Fruit fly (Drosophila melanogaster) whole organism, prepupa: Measurements from ENCODE around the gene TTLL6B.

Experiments used
- Blimp-1 ChIP-seq: fragments of 200-800 bp; sonication (Bioruptor generic); optimal IDR thresholded peaks from 3 replicates; lab custom pipeline; 2017; ENCODE audit warnings: missing biosample characterization, missing genetic modification characterization, mild to moderate bottlenecking, moderate library complexity, missing genetic modification reagents
- CG10669 ChIP-seq: fragments of 200-800 bp; sonication (Bioruptor generic); optimal IDR thresholded peaks from 3 replicates; lab custom pipeline; 2018; ENCODE audit warnings: missing biosample characterization, mild to moderate bottlenecking, missing genetic modification characterization, moderate library complexity
- CG11294 ChIP-seq: fragments of 200-800 bp; sonication (Bioruptor generic); IDR thresholded peaks from 2 replicates; pipeline ENCODE4 v1.3.6; 2022; ENCODE audit warnings: missing biosample characterization, missing genetic modification characterization
- CG11762 ChIP-seq: fragments of 200-800 bp; sonication (Bioruptor generic); optimal IDR thresholded peaks from 3 replicates; lab custom pipeline; 2016; ENCODE audit warnings: missing biosample characterization, missing genetic modification characterization; ENCODE audit not compliant: insufficient read depth
- CG15336 ChIP-seq: fragments of 200-800 bp; sonication (Bioruptor generic); IDR thresholded peaks from 2 replicates; pipeline ENCODE4 v1.3.6; 2022; ENCODE audit warnings: missing biosample characterization, missing genetic modification characterization
- CG16779 ChIP-seq: fragments of 200-800 bp; sonication (Bioruptor generic); optimal IDR thresholded peaks from 3 replicates; lab custom pipeline; 2017; ENCODE audit warnings: missing biosample characterization, mild to moderate bottlenecking, missing genetic modification characterization
- CG3032 ChIP-seq: fragments of 200-800 bp; optimal IDR thresholded peaks from 2 replicates; lab custom pipeline; 2019; ENCODE audit warnings: missing biosample characterization, mild to moderate bottlenecking, missing genetic modification characterization, moderate library complexity
- CG31627 ChIP-seq: fragments of 200-800 bp; sonication (Bioruptor generic); optimal IDR thresholded peaks from 3 replicates; lab custom pipeline; 2016; ENCODE audit warnings: missing biosample characterization, missing genetic modification characterization
- CG34406 ChIP-seq: fragments of 200-800 bp; sonication (Bioruptor generic); optimal IDR thresholded peaks from 3 replicates; lab custom pipeline; 2016; ENCODE audit warnings: missing biosample characterization, missing genetic modification characterization
- CG3919 ChIP-seq: fragments of 200-800 bp; sonication (Bioruptor generic); optimal IDR thresholded peaks from 3 replicates; lab custom pipeline; 2016; ENCODE audit warnings: missing biosample characterization, missing genetic modification characterization
- CG4318 ChIP-seq: fragments of 200-800 bp; sonication (Bioruptor generic); optimal IDR thresholded peaks from 3 replicates; lab custom pipeline; 2017; ENCODE audit warnings: missing biosample characterization, mild to moderate bottlenecking, missing genetic modification characterization
- CG6163 ChIP-seq: fragments of 200-800 bp; sonication (Bioruptor generic); IDR thresholded peaks from 3 replicates; pipeline ENCODE4 v1.3.6; 2022; ENCODE audit warnings: missing biosample characterization, missing genetic modification characterization
- CG6276 ChIP-seq: fragments of 200-800 bp; sonication (Bioruptor generic); optimal IDR thresholded peaks from 2 replicates; lab custom pipeline; 2017; ENCODE audit warnings: missing biosample characterization, mild to moderate bottlenecking, missing genetic modification characterization
- CG6792 ChIP-seq: fragments of 200-800 bp; sonication (Bioruptor generic); optimal IDR thresholded peaks from 3 replicates; lab custom pipeline; 2016; ENCODE audit warnings: missing biosample characterization, missing genetic modification characterization
- CG6808 ChIP-seq: fragments of 200-800 bp; sonication (Bioruptor generic); optimal IDR thresholded peaks from 3 replicates; lab custom pipeline; 2017; ENCODE audit warnings: missing biosample characterization, missing genetic modification characterization, mild to moderate bottlenecking, moderate library complexity, missing genetic modification reagents
- CG6854 ChIP-seq: fragments of 200-800 bp; sonication (Bioruptor generic); optimal IDR thresholded peaks from 2 replicates; lab custom pipeline; 2017; ENCODE audit warnings: missing biosample characterization, mild to moderate bottlenecking, missing genetic modification characterization
- CG7368 ChIP-seq: fragments of 200-800 bp; sonication (Bioruptor generic); optimal IDR thresholded peaks from 3 replicates; lab custom pipeline; 2016; ENCODE audit warnings: missing biosample characterization, missing genetic modification characterization
- CG8119 ChIP-seq: fragments of 200-800 bp; sonication (Bioruptor generic); IDR thresholded peaks from 3 replicates; pipeline ENCODE4 v1.3.6; 2022; ENCODE audit warnings: missing biosample characterization, missing genetic modification characterization
- CG8319 ChIP-seq: fragments of 200-800 bp; sonication (Bioruptor generic); optimal IDR thresholded peaks from 3 replicates; lab custom pipeline; 2016; ENCODE audit warnings: missing biosample characterization, missing genetic modification characterization
- CG8632 ChIP-seq: fragments of 200-800 bp; sonication (Bioruptor generic); optimal IDR thresholded peaks from 3 replicates; lab custom pipeline; 2016; ENCODE audit warnings: missing biosample characterization, missing genetic modification characterization
- Eip75B ChIP-seq: fragments of 200-800 bp; sonication (Bioruptor generic); optimal IDR thresholded peaks from 3 replicates; lab custom pipeline; 2016; ENCODE audit warnings: missing biosample characterization, missing genetic modification characterization
- Eip78C ChIP-seq: fragments of 200-800 bp; sonication (Bioruptor generic); peaks from one replicate; lab custom pipeline; 2016; ENCODE audit warnings: missing biosample characterization, missing genetic modification characterization
- Eip93F ChIP-seq: fragments of 200-800 bp; sonication (Bioruptor generic); optimal IDR thresholded peaks from 2 replicates; lab custom pipeline; 2016; ENCODE audit warnings: missing biosample characterization, mild to moderate bottlenecking, missing genetic modification characterization
- Ets21C ChIP-seq: fragments of 200-800 bp; sonication (Bioruptor generic); optimal IDR thresholded peaks from 3 replicates; lab custom pipeline; 2016; ENCODE audit warnings: missing biosample characterization, missing genetic modification characterization
- Ets96B ChIP-seq: fragments of 200-800 bp; optimal IDR thresholded peaks from 2 replicates; lab custom pipeline; 2019; ENCODE audit warnings: missing biosample characterization, mild to moderate bottlenecking, missing genetic modification characterization, moderate library complexity
- Gug ChIP-seq: fragments of 200-800 bp; sonication (Bioruptor generic); IDR thresholded peaks from 2 replicates; pipeline ENCODE4 v1.3.6; 2022; ENCODE audit warnings: missing biosample characterization, missing genetic modification characterization
- Hr38 ChIP-seq: sonication (Bioruptor generic); optimal IDR thresholded peaks from 2 replicates; lab custom pipeline; 2016; ENCODE audit warnings: missing biosample characterization, missing genetic modification characterization
- Hr39 ChIP-seq: fragments of 200-800 bp; sonication (Bioruptor generic); optimal IDR thresholded peaks from 2 replicates; lab custom pipeline; 2016; ENCODE audit warnings: missing biosample characterization, missing genetic modification characterization
- Hr4 ChIP-seq: fragments of 200-800 bp; sonication (Bioruptor generic); optimal IDR thresholded peaks from 3 replicates; lab custom pipeline; 2016; ENCODE audit warnings: missing biosample characterization, missing genetic modification characterization
- Lpt ChIP-seq: fragments of 200-800 bp; sonication (Bioruptor generic); optimal IDR thresholded peaks from 3 replicates; lab custom pipeline; 2016; ENCODE audit warnings: missing biosample characterization, missing genetic modification characterization
- Met ChIP-seq: fragments of 200-800 bp; sonication (Bioruptor generic); optimal IDR thresholded peaks from 3 replicates; lab custom pipeline; 2016; ENCODE audit warnings: missing biosample characterization, missing genetic modification characterization
- OdsH ChIP-seq: fragments of 200-800 bp; sonication (Bioruptor generic); optimal IDR thresholded peaks from 3 replicates; lab custom pipeline; 2016; ENCODE audit warnings: missing biosample characterization, missing genetic modification characterization
- Smox ChIP-seq: fragments of 200-800 bp; sonication (Bioruptor generic); optimal IDR thresholded peaks from 3 replicates; lab custom pipeline; 2016; ENCODE audit warnings: missing biosample characterization, missing genetic modification characterization
- Sox102F ChIP-seq: fragments of 200-800 bp; sonication (Bioruptor generic); optimal IDR thresholded peaks from 2 replicates; lab custom pipeline; 2016; ENCODE audit warnings: missing biosample characterization, mild to moderate bottlenecking, missing genetic modification characterization
- Sox14 ChIP-seq: fragments of 200-800 bp; sonication (Bioruptor generic); optimal IDR thresholded peaks from 3 replicates; lab custom pipeline; 2016; ENCODE audit warnings: missing biosample characterization, missing genetic modification characterization
- achi ChIP-seq: fragments of 200-800 bp; sonication (Bioruptor generic); optimal IDR thresholded peaks from 3 replicates; lab custom pipeline; 2016; ENCODE audit warnings: missing biosample characterization, missing genetic modification characterization
- acj6 ChIP-seq: fragments of 200-800 bp; sonication (Bioruptor generic); optimal IDR thresholded peaks from 3 replicates; lab custom pipeline; 2016; ENCODE audit warnings: missing biosample characterization, missing genetic modification characterization
- cyc ChIP-seq: fragments of 200-800 bp; sonication (Bioruptor generic); optimal IDR thresholded peaks from 3 replicates; lab custom pipeline; 2016; ENCODE audit warnings: missing biosample characterization, missing genetic modification characterization
- dac ChIP-seq: fragments of 200-800 bp; sonication (Bioruptor generic); optimal IDR thresholded peaks from 2 replicates; lab custom pipeline; 2017; ENCODE audit warnings: missing biosample characterization, mild to moderate bottlenecking, missing genetic modification characterization
- dsx ChIP-seq: fragments of 200-800 bp; optimal IDR thresholded peaks from 3 replicates; lab custom pipeline; 2019; ENCODE audit warnings: missing biosample characterization, mild to moderate bottlenecking, missing genetic modification characterization, moderate library complexity; ENCODE audit not compliant: poor library complexity, severe bottlenecking
- eg ChIP-seq: fragments of 200-800 bp; sonication (Bioruptor generic); IDR thresholded peaks from 3 replicates; pipeline ENCODE4 v1.3.6; 2022; ENCODE audit warnings: missing biosample characterization, missing genetic modification characterization
- esn ChIP-seq: fragments of 200-800 bp; sonication (Bioruptor generic); optimal IDR thresholded peaks from 2 replicates; lab custom pipeline; 2016; ENCODE audit warnings: missing biosample characterization, mild to moderate bottlenecking, missing genetic modification characterization, moderate library complexity
- fd59A ChIP-seq: fragments of 200-800 bp; sonication (Bioruptor generic); optimal IDR thresholded peaks from 2 replicates; lab custom pipeline; 2017; ENCODE audit warnings: missing biosample characterization, mild to moderate bottlenecking, missing genetic modification characterization, missing genetic modification reagents
- fd85E ChIP-seq: fragments of 200-800 bp; sonication (Bioruptor generic); optimal IDR thresholded peaks from 3 replicates; lab custom pipeline; 2016; ENCODE audit warnings: missing biosample characterization, missing genetic modification characterization
- fkh ChIP-seq: fragments of 200-800 bp; sonication (Bioruptor generic); optimal IDR thresholded peaks from 3 replicates; lab custom pipeline; 2017; ENCODE audit warnings: missing biosample characterization, mild to moderate bottlenecking, missing genetic modification characterization, moderate library complexity
- lz ChIP-seq: fragments of 200-800 bp; sonication (Bioruptor generic); optimal IDR thresholded peaks from 3 replicates; lab custom pipeline; 2016; ENCODE audit warnings: missing biosample characterization, missing genetic modification characterization
- net ChIP-seq: fragments of 200-800 bp; sonication (Bioruptor generic); optimal IDR thresholded peaks from 3 replicates; lab custom pipeline; 2016; ENCODE audit warnings: missing biosample characterization, missing genetic modification characterization
- pdm3 ChIP-seq: fragments of 200-800 bp; sonication (Bioruptor generic); optimal IDR thresholded peaks from 3 replicates; lab custom pipeline; 2016; ENCODE audit warnings: missing biosample characterization, missing genetic modification characterization
- salr ChIP-seq, 2 experiments: fragments of 200-800 bp; sonication (Bioruptor generic); optimal IDR thresholded peaks; 3 replicates each; lab custom pipeline; 2016 to 2018; ENCODE audit warnings: missing biosample characterization in 2 of 2, missing genetic modification characterization in 2 of 2, mild to moderate bottlenecking in 1 of 2
- ss ChIP-seq, 2 experiments: fragments of 200-800 bp; sonication (Bioruptor generic); optimal IDR thresholded peaks; 2 replicates in 1 of 2; 3 replicates in 1 of 2; lab custom pipeline; 2017 to 2018; ENCODE audit warnings: mild to moderate bottlenecking in 2 of 2, missing biosample characterization in 2 of 2, missing genetic modification characterization in 2 of 2, moderate library complexity in 1 of 2
- topi ChIP-seq: fragments of 200-800 bp; sonication (Bioruptor generic); optimal IDR thresholded peaks from 3 replicates; lab custom pipeline; 2016; ENCODE audit warnings: missing biosample characterization, missing genetic modification characterization

TTLL6B gene

DNA sequence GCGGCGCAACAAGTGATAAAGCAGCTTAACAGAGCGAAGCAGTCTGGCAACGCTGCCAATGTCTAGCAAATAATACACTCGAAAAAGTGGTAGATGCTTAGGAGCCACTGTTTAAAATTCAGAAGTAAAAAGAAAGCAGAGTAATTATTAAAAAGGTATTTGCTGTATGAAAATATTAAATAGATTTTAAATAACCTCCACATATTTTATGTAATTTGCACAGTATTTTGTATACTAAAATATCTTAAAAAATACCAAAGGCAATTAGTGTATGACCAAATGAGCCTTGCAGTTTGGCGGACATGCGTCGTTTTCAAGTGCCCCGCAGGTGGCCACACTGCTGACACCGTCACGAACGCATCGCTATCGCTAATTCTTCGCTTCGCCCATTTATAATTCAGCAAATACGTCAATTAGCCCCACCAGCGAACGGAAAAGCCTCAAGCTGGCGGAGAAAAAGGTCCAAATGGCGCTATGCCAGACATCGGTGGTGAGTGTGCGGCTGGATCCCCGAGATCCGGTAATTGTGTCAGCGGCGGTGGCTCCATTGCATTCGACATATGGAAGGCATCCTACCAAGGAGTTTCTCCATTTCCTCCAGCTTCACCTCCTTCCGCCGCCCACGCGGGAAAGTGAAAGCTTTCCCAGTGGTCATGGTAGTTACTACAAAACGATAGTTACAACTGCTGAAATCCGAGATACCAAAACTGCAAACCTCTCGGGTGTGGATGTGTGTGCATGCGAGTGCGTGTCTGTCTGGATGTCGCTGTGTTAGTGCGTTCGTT is 2.5 kb upstream of the TTLL6B start, which contains the start of gene pll:
TSS of gene pll (minus strand) at position 47 of the 785 bp plus-strand sequence.
- TF ChIP-seq Ets96B (tag; lab: Kevin White, UChicago) (peak; percentile 73), OdsH (GFP tag; lab: Kevin White, UChicago) (no peak), topi (GFP tag; lab: Kevin White, UChicago) (peak; percentile 73), CG34406 (GFP tag; lab: Kevin White, UChicago) (peak; percentile 69), CG6163 (GFP tag; lab: Robert Waterston, UW) (peak; percentile 91), CG4318 (GFP tag; lab: Kevin White, UChicago) (no peak), CG16779 (tag; lab: Kevin White, UChicago) (no peak), CG8119 (GFP tag; lab: Robert Waterston, UW) (peak; percentile 75), acj6 (peak; percentile 86), Blimp-1 (GFP tag; lab: Kevin White, UChicago) (peak; percentile 36), CG31627 (GFP tag; lab: Kevin White, UChicago) (peak; percentile 85), Eip78C (peak; percentile 92), achi (GFP tag; lab: Kevin White, UChicago) (no peak), ss (GFP tag; optimal IDR thresholded peaks at IDR 0.05; lab: Kevin White, UChicago) (no peak), CG11762 (GFP tag; lab: Kevin White, UChicago) (peak; percentile 57), Lpt (GFP tag; lab: Kevin White, UChicago) (peak; percentile 54), Sox102F (GFP tag; lab: Kevin White, UChicago) (no peak), salr (GFP tag; optimal IDR thresholded peaks at IDR 0.05; lab: Kevin White, UChicago) (no peak), Met (GFP tag; lab: Kevin White, UChicago) (no peak), CG6808 (GFP tag; lab: Kevin White, UChicago) (no peak), CG8632 (GFP tag; lab: Kevin White, UChicago) (peak; percentile 68), Gug (GFP tag; lab: Robert Waterston, UW) (peak; percentile 74), fd85E (GFP tag; lab: Kevin White, UChicago) (no peak), CG11294 (GFP tag; lab: Robert Waterston, UW) (peak; percentile 70; the same call in 1 of the 2 replicates), Hr4 (GFP tag; lab: Kevin White, UChicago) (no peak), Smox (GFP tag; lab: Kevin White, UChicago) (peak; percentile 78), net (GFP tag; lab: Kevin White, UChicago) (peak; percentile 64), Sox14 (GFP tag; lab: Kevin White, UChicago) (peak; percentile 83), cyc (GFP tag; lab: Kevin White, UChicago) (peak; percentile 82), Hr39 (GFP tag; lab: Kevin White, UChicago) (peak; percentile 81), pdm3 (GFP tag; lab: Kevin White, UChicago) (no peak), lz (GFP tag; lab: Kevin White, UChicago) (peak; percentile 80), esn (GFP tag; lab: Kevin White, UChicago) (peak; percentile 85), fkh (peak; percentile 17), fd59A (peak; percentile 40), eg (peak; percentile 96), CG15336 (GFP tag; lab: Robert Waterston, UW) (peak; percentile 80), dsx (GFP tag; lab: Kevin White, UChicago) (peak; percentile 65), CG8319 (GFP tag; lab: Kevin White, UChicago) (no peak), CG6792 (GFP tag; lab: Kevin White, UChicago) (peak; percentile 75), CG6276 (GFP tag; lab: Kevin White, UChicago) (no peak), CG7368 (GFP tag; lab: Kevin White, UChicago) (no peak), CG3919 (GFP tag; lab: Kevin White, UChicago) (peak; percentile 89), Eip93F (GFP tag; lab: Kevin White, UChicago) (peak; percentile 58), CG10669 (peak; percentile 65), Eip75B (GFP tag; lab: Kevin White, UChicago) (no peak), dac (GFP tag; lab: Kevin White, UChicago) (no peak), CG6854 (GFP tag; lab: Kevin White, UChicago) (no peak), CG3032 (tag; lab: Kevin White, UChicago) (peak; percentile 80), Ets21C (GFP tag; lab: Kevin White, UChicago) (no peak), Hr38 (GFP tag; lab: Kevin White, UChicago) (no peak)
